Fruit fly (Drosophila melanogaster) whole organism, embryonic: ENCODE measurements around the gene Hip14.

Source experiments
- Adf1 ChIP-seq: fragments of 200-800 bp; sonication (Bioruptor generic); IDR thresholded peaks from 2 replicates; pipeline ENCODE4 v1.3.6; 2022; ENCODE audit warnings: missing biosample characterization, missing genetic modification characterization
- C15 ChIP-seq: fragments of 200-800 bp; sonication (Bioruptor generic); IDR thresholded peaks from 3 replicates; pipeline ENCODE4 v1.3.6; 2022; ENCODE audit warnings: missing biosample characterization, missing genetic modification characterization
- CG10565 ChIP-seq: fragments of 200-800 bp; sonication (Bioruptor generic); optimal IDR thresholded peaks from 3 replicates; lab custom pipeline; 2016; ENCODE audit warnings: missing biosample characterization, mild to moderate bottlenecking, missing genetic modification characterization
- CG11398 ChIP-seq: fragments of 200-800 bp; sonication (Bioruptor generic); optimal IDR thresholded peaks from 2 replicates; lab custom pipeline; 2016; ENCODE audit warnings: missing biosample characterization, missing genetic modification characterization
- CG11723 ChIP-seq: fragments of 200-800 bp; sonication (Bioruptor generic); optimal IDR thresholded peaks from 2 replicates; lab custom pipeline; 2017; ENCODE audit warnings: missing biosample characterization, mild to moderate bottlenecking, missing genetic modification characterization
- CG12391 ChIP-seq: fragments of 200-800 bp; sonication (Bioruptor generic); optimal IDR thresholded peaks from 3 replicates; lab custom pipeline; 2018; ENCODE audit warnings: missing biosample characterization, mild to moderate bottlenecking, missing genetic modification characterization, moderate library complexity
- CG12942 ChIP-seq: fragments of 200-800 bp; sonication (Bioruptor generic); optimal IDR thresholded peaks from 3 replicates; lab custom pipeline; 2016; ENCODE audit warnings: missing biosample characterization, missing genetic modification characterization
- CG13296 ChIP-seq: fragments of 200-800 bp; sonication (Bioruptor generic); optimal IDR thresholded peaks from 3 replicates; lab custom pipeline; 2018; ENCODE audit warnings: missing biosample characterization, mild to moderate bottlenecking, missing genetic modification characterization
- CG14441 ChIP-seq: fragments of 200-800 bp; sonication (Bioruptor generic); IDR thresholded peaks from 2 replicates; pipeline ENCODE4 v1.3.6; 2022; ENCODE audit warnings: missing biosample characterization, missing genetic modification characterization
- CG14710 ChIP-seq: fragments of 200-800 bp; sonication (Bioruptor generic); optimal IDR thresholded peaks from 3 replicates; lab custom pipeline; 2019; ENCODE audit warnings: missing biosample characterization, mild to moderate bottlenecking, missing genetic modification characterization, moderate library complexity
- CG15073 ChIP-seq: fragments of 200-800 bp; sonication (Bioruptor generic); optimal IDR thresholded peaks from 2 replicates; lab custom pipeline; 2016; ENCODE audit warnings: missing biosample characterization, missing genetic modification characterization
- CG1647 ChIP-seq: fragments of 200-800 bp; sonication (Bioruptor generic); optimal IDR thresholded peaks from 3 replicates; lab custom pipeline; 2016; ENCODE audit warnings: missing biosample characterization, missing genetic modification characterization
- CG17186 ChIP-seq: fragments of 200-800 bp; sonication (Bioruptor generic); optimal IDR thresholded peaks from 3 replicates; lab custom pipeline; 2017; ENCODE audit warnings: missing biosample characterization, missing genetic modification reagents, missing genetic modification characterization
- CG17829 ChIP-seq: fragments of 200-800 bp; optimal IDR thresholded peaks from 2 replicates; lab custom pipeline; 2019; ENCODE audit warnings: missing biosample characterization, mild to moderate bottlenecking, missing genetic modification characterization, moderate library complexity
- CG18262 ChIP-seq: fragments of 200-800 bp; optimal IDR thresholded peaks from 3 replicates; lab custom pipeline; 2019; ENCODE audit warnings: missing biosample characterization, mild to moderate bottlenecking, missing genetic modification characterization, moderate library complexity
- CG18764 ChIP-seq: fragments of 200-800 bp; sonication (Bioruptor generic); optimal IDR thresholded peaks from 3 replicates; lab custom pipeline; 2016; ENCODE audit warnings: missing biosample characterization, missing genetic modification characterization
- CG33557 ChIP-seq: fragments of 200-800 bp; sonication (Bioruptor generic); optimal IDR thresholded peaks from 2 replicates; lab custom pipeline; 2019; ENCODE audit warnings: missing biosample characterization, mild to moderate bottlenecking, missing genetic modification characterization, moderate library complexity
- CG34376 ChIP-seq: fragments of 200-800 bp; sonication (Bioruptor generic); optimal IDR thresholded peaks from 2 replicates; lab custom pipeline; 2018; ENCODE audit warnings: missing biosample characterization, mild to moderate bottlenecking, missing genetic modification characterization
- CG4282 ChIP-seq: fragments of 200-800 bp; sonication (Bioruptor generic); optimal IDR thresholded peaks from 2 replicates; lab custom pipeline; 2016; ENCODE audit warnings: missing biosample characterization, missing genetic modification characterization
- CG4424 ChIP-seq: fragments of 200-800 bp; sonication (Bioruptor generic); optimal IDR thresholded peaks from 3 replicates; lab custom pipeline; 2016; ENCODE audit warnings: missing biosample characterization, missing genetic modification characterization
- CG5953 ChIP-seq: fragments of 200-800 bp; sonication (Bioruptor generic); IDR thresholded peaks from 2 replicates; pipeline ENCODE4 v1.3.6; 2022; ENCODE audit warnings: missing biosample characterization, missing genetic modification characterization
- CG7987 ChIP-seq: fragments of 200-800 bp; sonication (Bioruptor generic); optimal IDR thresholded peaks from 2 replicates; lab custom pipeline; 2018; ENCODE audit warnings: missing biosample characterization, mild to moderate bottlenecking, missing genetic modification characterization, moderate library complexity
- CHES-1-like ChIP-seq: fragments of 200-800 bp; sonication (Bioruptor generic); optimal IDR thresholded peaks from 2 replicates; lab custom pipeline; 2016; ENCODE audit warnings: missing biosample characterization, missing genetic modification characterization
- H15 ChIP-seq: fragments of 200-800 bp; sonication (Bioruptor generic); IDR thresholded peaks from 3 replicates; pipeline ENCODE4 v1.3.6; 2022; ENCODE audit warnings: missing biosample characterization, missing genetic modification characterization
- HLHmδ ChIP-seq: fragments of 200-800 bp; sonication (Bioruptor generic); optimal IDR thresholded peaks from 2 replicates; lab custom pipeline; 2018; ENCODE audit warnings: missing biosample characterization, mild to moderate bottlenecking, missing genetic modification characterization, moderate library complexity
- Lpt ChIP-seq: fragments of >200 bp; optimal IDR thresholded peaks from 2 replicates; lab custom pipeline; 2018; ENCODE audit warnings: missing biosample characterization, missing genetic modification characterization
- Mrtf ChIP-seq: fragments of 200-800 bp; sonication (Bioruptor generic); IDR thresholded peaks from 3 replicates; pipeline ENCODE4 v1.3.6; 2022; ENCODE audit warnings: missing biosample characterization, missing genetic modification characterization
- NFAT ChIP-seq: fragments of 200-800 bp; sonication (Bioruptor generic); IDR thresholded peaks from 2 replicates; pipeline ENCODE4 v1.3.6; 2022; ENCODE audit warnings: missing biosample characterization, missing genetic modification characterization
- NK7.1 ChIP-seq: fragments of 200-800 bp; sonication (Bioruptor generic); optimal IDR thresholded peaks from 3 replicates; lab custom pipeline; 2016; ENCODE audit warnings: missing biosample characterization, missing genetic modification characterization
- Nf-YA ChIP-seq: fragments of 200-800 bp; sonication (Bioruptor generic); IDR thresholded peaks from 2 replicates; pipeline ENCODE4 v1.3.6; 2022; ENCODE audit warnings: missing biosample characterization, missing genetic modification characterization
- Rfx ChIP-seq: fragments of 200-800 bp; sonication (Bioruptor generic); IDR thresholded peaks from 2 replicates; pipeline ENCODE4 v1.3.6; 2022; ENCODE audit warnings: missing biosample characterization, missing genetic modification characterization
- Ssrp ChIP-seq: fragments of 200-800 bp; sonication (Bioruptor generic); optimal IDR thresholded peaks from 2 replicates; lab custom pipeline; 2018; ENCODE audit warnings: missing biosample characterization, mild to moderate bottlenecking, missing genetic modification characterization, moderate library complexity
- ara ChIP-seq: fragments of 200-800 bp; sonication (Bioruptor generic); IDR thresholded peaks from 2 replicates; pipeline ENCODE4 v1.3.6; 2022; ENCODE audit warnings: missing biosample characterization, missing genetic modification characterization
- crol ChIP-seq: fragments of 200-800 bp; sonication (Bioruptor generic); IDR thresholded peaks from 2 replicates; pipeline ENCODE4 v1.3.6; 2022; ENCODE audit warnings: missing biosample characterization, missing genetic modification characterization
- dimm ChIP-seq: fragments of 200-800 bp; sonication (Bioruptor generic); IDR thresholded peaks from 2 replicates; pipeline ENCODE4 v1.3.6; 2022; ENCODE audit warnings: missing biosample characterization, missing genetic modification characterization
- dm ChIP-seq: fragments of 200-800 bp; sonication (Bioruptor generic); optimal IDR thresholded peaks from 3 replicates; lab custom pipeline; 2016; ENCODE audit warnings: missing biosample characterization, missing genetic modification characterization
- dpn ChIP-seq, 2 experiments: fragments of 200-800 bp; sonication (Bioruptor generic); optimal IDR thresholded peaks; 3 replicates each; lab custom pipeline; 2016; ENCODE audit warnings: missing biosample characterization in 2 of 2, missing genetic modification characterization in 2 of 2
- eve ChIP-seq, 2 experiments: fragments of >200 bp; optimal IDR thresholded peaks; 2 replicates each; lab custom pipeline; 2017; ENCODE audit warnings: missing biosample characterization in 2 of 2, missing genetic modification characterization in 2 of 2
- ewg ChIP-seq: fragments of 200-800 bp; sonication (Bioruptor generic); optimal IDR thresholded peaks from 3 replicates; lab custom pipeline; 2017; ENCODE audit warnings: mild to moderate bottlenecking, missing biosample characterization, missing genetic modification reagents, missing genetic modification characterization
- gem ChIP-seq: fragments of 200-800 bp; sonication (Bioruptor generic); optimal IDR thresholded peaks from 2 replicates; lab custom pipeline; 2019; ENCODE audit warnings: missing biosample characterization, mild to moderate bottlenecking, missing genetic modification characterization, moderate library complexity
- kay ChIP-seq: fragments of 200-800 bp; sonication (Bioruptor generic); optimal IDR thresholded peaks from 2 replicates; lab custom pipeline; 2016; ENCODE audit warnings: missing biosample characterization, missing genetic modification characterization
- kni ChIP-seq: fragments of 200-800 bp; sonication (Bioruptor generic); optimal IDR thresholded peaks from 3 replicates; lab custom pipeline; 2017; ENCODE audit warnings: mild to moderate bottlenecking, missing biosample characterization, missing genetic modification reagents, missing genetic modification characterization
- nerfin-1 ChIP-seq: fragments of 200-800 bp; sonication (Bioruptor generic); optimal IDR thresholded peaks from 3 replicates; lab custom pipeline; 2019; ENCODE audit warnings: missing biosample characterization, mild to moderate bottlenecking, missing genetic modification characterization, moderate library complexity
- nmo ChIP-seq: fragments of 200-800 bp; sonication (Bioruptor generic); optimal IDR thresholded peaks from 2 replicates; lab custom pipeline; 2018; ENCODE audit warnings: missing biosample characterization, mild to moderate bottlenecking, missing genetic modification characterization, moderate library complexity
- pfk ChIP-seq: fragments of 200-800 bp; sonication (Bioruptor generic); optimal IDR thresholded peaks from 2 replicates; lab custom pipeline; 2018; ENCODE audit warnings: missing biosample characterization, mild to moderate bottlenecking, missing genetic modification characterization, moderate library complexity
- pnt ChIP-seq: fragments of 200-800 bp; sonication (Bioruptor generic); optimal IDR thresholded peaks from 3 replicates; lab custom pipeline; 2016; ENCODE audit warnings: missing biosample characterization, missing genetic modification characterization
- sim ChIP-seq: fragments of 200-800 bp; sonication (Bioruptor generic); IDR thresholded peaks from 2 replicates; pipeline ENCODE4 v1.3.6; 2022; ENCODE audit warnings: missing biosample characterization, missing genetic modification characterization
- sima ChIP-seq: fragments of 200-800 bp; sonication (Bioruptor generic); optimal IDR thresholded peaks from 2 replicates; lab custom pipeline; 2016; ENCODE audit warnings: missing biosample characterization, missing genetic modification characterization
- slou ChIP-seq: fragments of 200-800 bp; sonication (Bioruptor generic); optimal IDR thresholded peaks from 3 replicates; lab custom pipeline; 2016; ENCODE audit warnings: missing biosample characterization, missing genetic modification characterization
- ssp ChIP-seq: fragments of 200-800 bp; sonication (Bioruptor generic); IDR thresholded peaks from 2 replicates; pipeline ENCODE4 v1.3.6; 2022; ENCODE audit warnings: missing biosample characterization, missing genetic modification characterization
- sug ChIP-seq: fragments of 200-800 bp; optimal IDR thresholded peaks from 2 replicates; lab custom pipeline; 2019; ENCODE audit warnings: missing biosample characterization, mild to moderate bottlenecking, missing genetic modification characterization, moderate library complexity
- tin ChIP-seq: fragments of 200-800 bp; sonication (Bioruptor generic); optimal IDR thresholded peaks from 3 replicates; lab custom pipeline; 2016; ENCODE audit warnings: missing biosample characterization, missing genetic modification characterization

Gene Hip14

DNA sequence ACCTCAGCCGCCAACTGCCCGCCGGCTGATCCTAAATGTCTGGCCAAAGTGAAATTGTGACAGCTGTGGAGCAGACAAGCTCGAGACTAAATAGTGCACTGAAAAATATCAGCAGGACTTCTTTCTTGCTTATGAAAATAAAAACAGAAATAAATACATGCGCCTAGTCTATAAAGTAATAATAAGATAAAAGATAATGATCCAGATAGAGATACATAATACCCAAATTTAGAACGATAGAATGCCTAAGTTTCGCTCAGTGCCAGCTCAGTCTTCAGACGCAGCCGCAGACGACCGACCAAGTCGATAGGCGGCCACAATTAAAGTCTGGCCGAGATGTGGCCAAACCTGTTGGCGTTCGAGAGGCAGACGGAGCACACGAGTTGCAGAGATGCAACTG, 47.2 kb upstream of the Hip14 start (continued):
- TF ChIP-seq Lpt, result no peak
- TF ChIP-seq ara, result peak; percentile 69
- 0 out of 2 replicates have a peak, but pooled peaks have one; percentile 48 for TF ChIP-seq ssp
- no peak for TF ChIP-seq nerfin-1
- no peak for TF ChIP-seq CG17186 (GFP tag; lab: Kevin White, UChicago)
- peak; percentile 46 for TF ChIP-seq CG4424
- TF ChIP-seq nmo (GFP tag; lab: Kevin White, UChicago), result peak; percentile 80
- no peak for TF ChIP-seq CG34376 (GFP tag; lab: Kevin White, UChicago)
- no peak for TF ChIP-seq kni (GFP tag; lab: Kevin White, UChicago)
- TF ChIP-seq dm, result no peak
- TF ChIP-seq H15 (GFP tag; lab: Robert Waterston, UW), result peak; percentile 54; the same call in 1 of the 3 replicates
- no peak for TF ChIP-seq CG33557 (GFP tag; lab: Kevin White, UChicago)
- no peak for TF ChIP-seq slou
- no peak for TF ChIP-seq CG14710
- TF ChIP-seq tin (GFP tag; lab: Kevin White, UChicago), result peak; percentile 70
- peak; percentile 56 for TF ChIP-seq CG1647 (GFP tag; lab: Kevin White, UChicago)
- TF ChIP-seq CG12391 (tag; lab: Kevin White, UChicago), result peak; percentile 72
- peak; percentile 75 for TF ChIP-seq CG14441 (GFP tag; lab: Robert Waterston, UW)
- peak in 1 of 2 experiments; percentile 26 for TF ChIP-seq eve (GFP tag; optimal IDR thresholded peaks at IDR 0.05; lab: Kevin White, UChicago)
- no peak for TF ChIP-seq Ssrp (tag; lab: Kevin White, UChicago)
- peak; percentile 41 to 61 for TF ChIP-seq dpn (GFP tag; optimal IDR thresholded peaks at IDR 0.05; lab: Kevin White, UChicago)
- no peak for TF ChIP-seq CG13296 (GFP tag; lab: Kevin White, UChicago)
- TF ChIP-seq CG18764 (GFP tag; lab: Kevin White, UChicago), result peak; percentile 35
- no peak for TF ChIP-seq CG11398 (GFP tag; lab: Kevin White, UChicago)
- TF ChIP-seq ewg, result peak; percentile 78
- peak; percentile 81 for TF ChIP-seq CG5953
- TF ChIP-seq CG15073 (GFP tag; lab: Kevin White, UChicago), result no peak
- 0 out of 2 replicates have a peak, but pooled peaks have one; percentile 17 for TF ChIP-seq NFAT
- no peak for TF ChIP-seq crol (GFP tag; lab: Robert Waterston, UW)
- TF ChIP-seq gem (tag; lab: Kevin White, UChicago), result peak; percentile 74
- TF ChIP-seq Rfx, result no peak
- peak; percentile 50; the same call in 1 of the 3 replicates for TF ChIP-seq Mrtf (GFP tag; lab: Robert Waterston, UW)
- no peak for TF ChIP-seq C15
- TF ChIP-seq pnt (GFP tag; lab: Kevin White, UChicago), result peak; percentile 7
- peak; percentile 63 for TF ChIP-seq dimm (GFP tag; lab: Robert Waterston, UW)
- TF ChIP-seq kay (GFP tag; lab: Kevin White, UChicago), result no peak
- peak; percentile 12 for TF ChIP-seq CG12942
- TF ChIP-seq Adf1 (GFP tag; lab: Robert Waterston, UW), result no peak
- no peak for TF ChIP-seq CG4282 (GFP tag; lab: Kevin White, UChicago)
- TF ChIP-seq pfk (GFP tag; lab: Kevin White, UChicago), result no peak
- TF ChIP-seq CG18262 (tag; lab: Kevin White, UChicago), result peak; percentile 73
- TF ChIP-seq sim (GFP tag; lab: Robert Waterston, UW), result no peak
- no peak for TF ChIP-seq sima (GFP tag; lab: Kevin White, UChicago)
- peak; percentile 6 for TF ChIP-seq sug (tag; lab: Kevin White, UChicago)
- TF ChIP-seq CG17829, result peak; percentile 57
- no peak for TF ChIP-seq CG10565 (GFP tag; lab: Kevin White, UChicago)
- peak; percentile 41 for TF ChIP-seq CG11723 (GFP tag; lab: Kevin White, UChicago)
- no peak for TF ChIP-seq CHES-1-like (GFP tag; lab: Kevin White, UChicago)
- TF ChIP-seq HLHmδ (GFP tag; lab: Kevin White, UChicago), result no peak
- TF ChIP-seq Nf-YA, result no peak
- no peak for TF ChIP-seq NK7.1 (GFP tag; lab: Kevin White, UChicago)
- no peak for TF ChIP-seq CG7987 (GFP tag; lab: Kevin White, UChicago)
